Worm (Caenorhabditis elegans): Measurements from ENCODE around the gene ugt-56.

ugt-56 gene

ce11 chrV:12303453-12304077, 44.8 kb downstream of the ugt-56 start (continued):
- TF ChIP-seq ceh-58 (GFP tag; IDR thresholded peaks at IDR 0.05) (peak; percentile 100), snpc-3.4 (tag; optimal IDR thresholded peaks at IDR 0.05) (peak; percentile 91), ccch-3 (GFP tag; optimal IDR thresholded peaks at IDR 0.05) (peak; percentile 98), F57A8.1 (GFP tag; optimal IDR thresholded peaks at IDR 0.05) (peak; percentile 100), him-1 (tag; optimal IDR thresholded peaks at IDR 0.05) (peak; percentile 99), B0336.3 (GFP tag; IDR thresholded peaks at IDR 0.05) (peak; percentile 99), ztf-18 (tag; optimal IDR thresholded peaks at IDR 0.05) (peak; percentile 91), nhr-179 (tag; optimal IDR thresholded peaks at IDR 0.05) (peak; percentile 90), B0019.2 (GFP tag; conservative IDR thresholded peaks at IDR 0.05) (peak; percentile 89), snpc-1.1 (tag; optimal IDR thresholded peaks at IDR 0.05; ENCODE audit: insufficient read depth) (peak; percentile 86), pha-4 (tag; optimal IDR thresholded peaks at IDR 0.05) (no peak), madf-8 (GFP tag; conservative IDR thresholded peaks at IDR 0.05) (peak; percentile 81), akir-1 (GFP tag; optimal IDR thresholded peaks at IDR 0.05) (peak; percentile 89), gei-17 (GFP tag; optimal IDR thresholded peaks at IDR 0.05) (peak; percentile 93), mel-28 (tag; optimal IDR thresholded peaks at IDR 0.05; ENCODE audit: borderline replicate concordance) (peak; percentile 93), ztf-25 (GFP tag; IDR thresholded peaks at IDR 0.05) (peak; percentile 98), hmg-20 (GFP tag; IDR thresholded peaks at IDR 0.05) (peak; percentile 96), nfyb-1 (GFP tag; IDR thresholded peaks at IDR 0.05) (peak; percentile 99), attf-3 (GFP tag; conservative IDR thresholded peaks at IDR 0.05) (peak; percentile 84), attf-5 (GFP tag; optimal IDR thresholded peaks at IDR 0.05) (peak; percentile 97), nhr-120 (GFP tag; IDR thresholded peaks at IDR 0.05) (peak; percentile 100), tbp1 (GFP tag; optimal IDR thresholded peaks at IDR 0.05) (peak; percentile 96), dox-1 (GFP tag; IDR thresholded peaks at IDR 0.05) (peak; percentile 99), lag-1 (GFP tag; IDR thresholded peaks at IDR 0.05) (peak; percentile 99), ztf-26 (tag; optimal IDR thresholded peaks at IDR 0.05) (peak; percentile 95), B0261.1 (tag; optimal IDR thresholded peaks at IDR 0.05) (peak; percentile 99), nhr-80 (tag; optimal IDR thresholded peaks at IDR 0.05) (peak; percentile 67), somi-1 (GFP tag; optimal IDR thresholded peaks at IDR 0.05) (peak; percentile 96), F49E8.2 (tag; optimal IDR thresholded peaks at IDR 0.05; ENCODE audit: insufficient read depth) (peak; percentile 80), let-526 (GFP tag; IDR thresholded peaks at IDR 0.05) (peak; percentile 97), hlh-26 (GFP tag; conservative IDR thresholded peaks at IDR 0.05) (peak; percentile 87), madf-10 (tag; optimal IDR thresholded peaks at IDR 0.05) (peak; percentile 93), chd-7 (tag; optimal IDR thresholded peaks at IDR 0.05) (peak; percentile 100), tbx-9 (tag; optimal IDR thresholded peaks at IDR 0.05; ENCODE audit: borderline replicate concordance) (peak; percentile 99), C06A6.2 (GFP tag; conservative IDR thresholded peaks at IDR 0.05) (peak; percentile 94), F39B2.1 (GFP tag; IDR thresholded peaks at IDR 0.05) (peak; percentile 96), hrde-1 (tag; optimal IDR thresholded peaks at IDR 0.05; ENCODE audit: borderline replicate concordance) (peak; percentile 98), ztf-28 (GFP tag; IDR thresholded peaks at IDR 0.05) (peak; percentile 97), Y53G8AR.9 (GFP tag; conservative IDR thresholded peaks at IDR 0.05) (peak; percentile 96), aptf-3 (GFP tag; IDR thresholded peaks at IDR 0.05) (peak; percentile 99), Y79H2A.3 (GFP tag; conservative IDR thresholded peaks at IDR 0.05) (peak; percentile 96), ceh-40 (GFP tag; IDR thresholded peaks at IDR 0.05) (peak; percentile 97), egrh-3 (GFP tag; IDR thresholded peaks at IDR 0.05) (peak; percentile 82), tlf-1 (GFP tag; optimal IDR thresholded peaks at IDR 0.05) (peak; percentile 95), ztf-22 (GFP tag; optimal IDR thresholded peaks at IDR 0.05) (peak; percentile 96), repo-1 (tag; optimal IDR thresholded peaks at IDR 0.05) (peak; percentile 99), lin-54 (GFP tag; optimal IDR thresholded peaks at IDR 0.05) (peak; percentile 95), hlh-12 (tag; optimal IDR thresholded peaks at IDR 0.05) (peak; percentile 92)
